Fruit fly (Drosophila melanogaster) whole organism, adult: ENCODE results near the gene Dbp73D.

ENCODE experiments used
- CG14711 ChIP-seq: fragments of 200-800 bp; sonication (Bioruptor generic); optimal IDR thresholded peaks from 2 replicates; lab custom pipeline; 2018; ENCODE audit warnings: missing biosample characterization, mild to moderate bottlenecking, missing genetic modification characterization, moderate library complexity
- CG7101 ChIP-seq: fragments of 200-800 bp; sonication (Bioruptor generic); optimal IDR thresholded peaks from 2 replicates; lab custom pipeline; 2018; ENCODE audit warnings: missing biosample characterization, mild to moderate bottlenecking, missing genetic modification characterization, moderate library complexity
- Clk ChIP-seq: fragments of 200-800 bp; sonication (Bioruptor generic); optimal IDR thresholded peaks from 2 replicates; lab custom pipeline; 2017; ENCODE audit warnings: missing biosample characterization, missing genetic modification characterization
- Mnt ChIP-seq: fragments of 200-800 bp; sonication (Bioruptor generic); optimal IDR thresholded peaks from 2 replicates; lab custom pipeline; 2016; ENCODE audit warnings: missing biosample characterization, mild to moderate bottlenecking, missing genetic modification characterization
- tj ChIP-seq: fragments of 200-800 bp; sonication (Bioruptor generic); optimal IDR thresholded peaks from 3 replicates; lab custom pipeline; 2017; ENCODE audit warnings: missing biosample characterization, mild to moderate bottlenecking, missing genetic modification characterization, moderate library complexity

- no peak for TF ChIP-seq CG14711 (tag; lab: Kevin White, UChicago)
- TF ChIP-seq tj (GFP tag; lab: Kevin White, UChicago): no peak
- TF ChIP-seq Mnt (GFP tag; lab: Kevin White, UChicago): no peak
- no peak for TF ChIP-seq Clk (GFP tag; lab: Kevin White, UChicago)
- TF ChIP-seq CG7101: no peak
Measured at dm6 chr3L:16748343-16748742, 17.7 kb upstream of the Dbp73D start.
